Fruit fly (Drosophila melanogaster): ENCODE results near the gene CG14142.

The CG14142 gene

dm6 chr3L:11197291-11198021, 24.1 kb downstream of the CG14142 start, which contains the start of gene GlcAT-P:
GlcAT-P (minus strand) TSS chr3L:11197536.
- TF ChIP-seq pan (optimal IDR thresholded peaks at IDR 0.05) (no peak), EcR (GFP tag; optimal IDR thresholded peaks at IDR 0.05) (no peak), usp (GFP tag; optimal IDR thresholded peaks at IDR 0.05) (no peak), Dll (optimal IDR thresholded peaks at IDR 0.05) (no peak), CG8478 (optimal IDR thresholded peaks at IDR 0.05) (no peak), psq (optimal IDR thresholded peaks at IDR 0.05) (no peak)

DNA sequence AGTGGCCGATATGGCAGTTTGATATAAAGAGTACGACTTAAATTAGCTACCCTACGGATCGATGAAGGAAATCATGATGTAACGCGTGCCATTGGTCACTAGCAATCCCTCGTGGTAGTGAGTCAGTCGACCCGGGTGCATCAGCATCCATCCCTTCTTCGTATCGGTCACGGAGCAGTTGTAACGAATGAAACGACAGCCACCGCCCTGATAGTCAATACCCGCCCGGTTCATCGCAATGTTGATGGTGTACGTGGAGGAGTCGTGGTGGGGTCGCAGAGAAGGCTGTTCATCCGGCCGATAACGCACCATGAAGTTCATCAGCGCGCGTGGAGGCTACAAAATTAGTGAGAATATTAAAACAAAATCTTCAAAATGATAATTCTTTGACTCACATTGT, 25.1 kb downstream of the CG14142 start:
- TF ChIP-seq psq (optimal IDR thresholded peaks at IDR 0.05) (no peak), pan (optimal IDR thresholded peaks at IDR 0.05) (no peak), Dll (optimal IDR thresholded peaks at IDR 0.05) (no peak), EcR (GFP tag; optimal IDR thresholded peaks at IDR 0.05) (no peak), usp (GFP tag; optimal IDR thresholded peaks at IDR 0.05) (no peak), CG8478 (optimal IDR thresholded peaks at IDR 0.05) (no peak)

DNA sequence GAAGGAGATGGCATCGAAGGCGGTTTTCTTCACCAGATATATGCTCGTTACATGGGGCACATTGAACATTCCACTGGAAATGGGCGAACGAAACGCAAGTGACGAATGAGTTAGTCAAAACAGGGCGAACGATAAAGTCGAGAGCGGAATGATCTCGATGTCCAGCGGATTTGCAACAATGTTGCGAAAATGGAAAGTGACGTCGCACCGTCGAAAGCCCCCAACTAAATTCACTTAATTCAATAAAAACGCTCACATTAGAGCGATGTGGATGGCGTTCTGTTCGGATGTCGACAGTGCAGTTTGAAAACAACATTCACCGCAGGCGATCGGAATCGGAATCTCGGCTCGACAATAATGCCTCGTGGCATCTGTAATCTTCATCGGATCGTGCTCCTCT, 26.0 kb downstream of the CG14142 start, which contains the start of gene CG7607:
TSS of gene CG7607 (plus strand) at position 301 of the 400 bp plus-strand sequence.
- TF ChIP-seq EcR (GFP tag; optimal IDR thresholded peaks at IDR 0.05) (no peak), usp (GFP tag; optimal IDR thresholded peaks at IDR 0.05) (no peak), pan (optimal IDR thresholded peaks at IDR 0.05) (no peak), Dll (optimal IDR thresholded peaks at IDR 0.05) (no peak), psq (optimal IDR thresholded peaks at IDR 0.05) (no peak), CG8478 (optimal IDR thresholded peaks at IDR 0.05) (no peak)

DNA sequence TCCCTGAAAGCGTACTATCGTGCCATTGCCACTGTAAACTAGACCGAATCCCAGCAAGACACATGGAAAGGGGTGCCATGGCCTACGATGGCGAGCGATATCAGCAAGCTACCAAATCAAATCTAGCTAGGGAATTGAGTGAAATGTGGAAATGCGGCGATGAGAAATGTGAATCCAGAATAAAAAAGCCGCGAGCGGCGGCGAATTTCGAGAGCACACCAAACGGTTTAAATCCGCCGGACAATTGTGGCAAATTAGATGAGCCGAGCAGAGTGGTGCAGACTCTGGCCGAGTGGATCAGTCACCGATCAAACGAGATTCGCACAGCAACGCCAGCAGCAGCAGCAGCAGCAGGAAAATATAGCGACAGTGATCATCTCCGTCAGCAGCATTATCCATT, 27.7 kb downstream of the CG14142 start, which contains the start of gene nkt:
TSS of gene nkt (plus strand) at position 301 of the 400 bp plus-strand sequence.
- TF ChIP-seq Dll (optimal IDR thresholded peaks at IDR 0.05) (no peak), pan (optimal IDR thresholded peaks at IDR 0.05) (no peak), psq (optimal IDR thresholded peaks at IDR 0.05) (no peak), usp (GFP tag; optimal IDR thresholded peaks at IDR 0.05) (no peak), EcR (GFP tag; optimal IDR thresholded peaks at IDR 0.05) (no peak), CG8478 (optimal IDR thresholded peaks at IDR 0.05) (no peak)

- TF ChIP-seq CG8478 (optimal IDR thresholded peaks at IDR 0.05), result no peak
- no peak for TF ChIP-seq Dll (optimal IDR thresholded peaks at IDR 0.05)
- no peak for TF ChIP-seq EcR (GFP tag; optimal IDR thresholded peaks at IDR 0.05)
- TF ChIP-seq psq (optimal IDR thresholded peaks at IDR 0.05), result no peak
- no peak for TF ChIP-seq usp (GFP tag; optimal IDR thresholded peaks at IDR 0.05)
- no peak for TF ChIP-seq pan (optimal IDR thresholded peaks at IDR 0.05)
Observed at dm6 chr3L:11203820-11204449, 30.6 kb downstream of the CG14142 start.

DNA sequence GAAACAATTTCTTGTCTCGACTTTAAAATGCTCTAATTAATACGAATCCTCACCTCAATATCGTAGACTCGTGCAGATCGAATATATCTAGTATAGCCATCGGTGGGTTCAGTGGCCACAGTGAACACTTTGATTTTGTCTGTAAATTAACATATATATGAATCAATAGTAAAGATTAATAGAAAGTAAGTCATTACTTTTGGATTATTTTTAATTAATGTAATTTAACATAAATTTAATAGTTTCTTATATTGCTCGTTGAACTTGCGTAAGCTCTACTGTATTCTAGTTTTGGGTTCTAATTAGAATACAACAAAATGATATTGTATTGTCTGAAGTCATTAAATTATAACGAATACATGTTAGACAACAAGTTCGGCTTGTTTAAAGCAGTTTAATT, 31.5 kb downstream of the CG14142 start:
- TF ChIP-seq Dll (optimal IDR thresholded peaks at IDR 0.05) (no peak), CG8478 (optimal IDR thresholded peaks at IDR 0.05) (no peak), usp (GFP tag; optimal IDR thresholded peaks at IDR 0.05) (no peak), EcR (GFP tag; optimal IDR thresholded peaks at IDR 0.05) (no peak), psq (optimal IDR thresholded peaks at IDR 0.05) (no peak), pan (optimal IDR thresholded peaks at IDR 0.05) (no peak)

- TF ChIP-seq usp (GFP tag; optimal IDR thresholded peaks at IDR 0.05) (no peak), Dll (optimal IDR thresholded peaks at IDR 0.05) (no peak), EcR (GFP tag; optimal IDR thresholded peaks at IDR 0.05) (no peak), pan (optimal IDR thresholded peaks at IDR 0.05) (no peak), CG8478 (optimal IDR thresholded peaks at IDR 0.05) (no peak), psq (optimal IDR thresholded peaks at IDR 0.05) (no peak)
Observed at dm6 chr3L:11205608-11206336, 32.5 kb downstream of the CG14142 start, which contains the start of gene Plod. Plod (minus strand) TSS chr3L:11206016.

- no peak for TF ChIP-seq pan (optimal IDR thresholded peaks at IDR 0.05)
- TF ChIP-seq EcR (GFP tag; optimal IDR thresholded peaks at IDR 0.05), result no peak
- no peak for TF ChIP-seq Dll (optimal IDR thresholded peaks at IDR 0.05)
- TF ChIP-seq psq (optimal IDR thresholded peaks at IDR 0.05), result no peak
- TF ChIP-seq usp (GFP tag; optimal IDR thresholded peaks at IDR 0.05), result no peak
- TF ChIP-seq CG8478 (optimal IDR thresholded peaks at IDR 0.05), result no peak
Observed at dm6 chr3L:11210517-11210916, 37.2 kb downstream of the CG14142 start, which contains the start of the genes Ube3a and CG7600. Ube3a (minus strand) TSS chr3L:11210583. CG7600 (plus strand) TSS chr3L:11210786.

DNA sequence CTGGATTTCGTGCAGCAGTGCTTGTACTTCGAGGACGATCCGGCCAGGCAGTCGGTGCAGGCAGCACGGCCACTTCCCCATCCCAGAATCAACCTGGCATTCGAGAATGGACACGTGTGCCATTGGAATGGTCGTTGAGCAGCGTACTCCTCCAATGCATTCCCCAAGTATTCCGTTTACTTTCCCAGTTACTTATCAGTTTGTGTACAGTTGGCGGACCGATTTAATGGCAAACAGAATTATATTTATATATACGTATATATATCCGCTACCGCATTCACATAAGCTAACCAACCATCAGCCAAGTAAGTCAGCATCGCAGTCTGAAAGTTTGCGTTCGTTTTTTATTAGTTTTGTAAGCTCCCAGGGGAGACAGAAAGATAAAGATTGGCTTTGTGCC, 40.3 kb downstream of the CG14142 start:
- no peak for TF ChIP-seq pan (optimal IDR thresholded peaks at IDR 0.05)
- no peak for TF ChIP-seq psq (optimal IDR thresholded peaks at IDR 0.05)
- no peak for TF ChIP-seq CG8478 (optimal IDR thresholded peaks at IDR 0.05)
- TF ChIP-seq EcR (GFP tag; optimal IDR thresholded peaks at IDR 0.05), result no peak
- TF ChIP-seq usp (GFP tag; optimal IDR thresholded peaks at IDR 0.05), result no peak

dm6 chr3L:11214406-11215243, 41.3 kb downstream of the CG14142 start, which contains the start of gene CG42671:
CG42671 (plus strand) TSS chr3L:11214505.
- TF ChIP-seq psq (optimal IDR thresholded peaks at IDR 0.05) (no peak), EcR (GFP tag; optimal IDR thresholded peaks at IDR 0.05) (no peak), pan (optimal IDR thresholded peaks at IDR 0.05) (no peak), CG8478 (optimal IDR thresholded peaks at IDR 0.05) (no peak), Dll (optimal IDR thresholded peaks at IDR 0.05) (no peak), usp (GFP tag; optimal IDR thresholded peaks at IDR 0.05) (no peak)
